Worm (Caenorhabditis elegans) whole organism, early embryonic: ENCODE data around the gene T28D6.4.

Experiments used
- B0310.2 ChIP-seq: sonication (generic microtip); optimal IDR thresholded peaks from 2 replicates; lab custom pipeline; 2016; ENCODE audit warnings: mild to moderate bottlenecking, missing genetic modification characterization, missing compliant biosample characterization
- aly-1 ChIP-seq: sonication (generic microtip); optimal IDR thresholded peaks from 2 replicates; lab custom pipeline; 2016; ENCODE audit warnings: missing genetic modification characterization, missing compliant biosample characterization
- ama-1 ChIP-seq: fragments of 150-350 bp; optimal IDR thresholded peaks from 2 replicates; lab custom pipeline; 2014
- ceh-13 ChIP-seq: fragments of 200-800 bp; sonication (Bioruptor generic); optimal IDR thresholded peaks from 2 replicates; lab custom pipeline; 2018; ENCODE audit warnings: mild to moderate bottlenecking, missing genetic modification characterization, missing compliant biosample characterization
- ceh-36 ChIP-seq: sonication (generic microtip); optimal IDR thresholded peaks from 2 replicates; lab custom pipeline; 2016; ENCODE audit warnings: missing genetic modification characterization, inconsistent platforms, missing compliant biosample characterization
- ets-7 ChIP-seq: sonication (generic microtip); optimal IDR thresholded peaks from 2 replicates; lab custom pipeline; 2016; ENCODE audit warnings: missing genotype, missing genetic modification characterization, missing compliant biosample characterization
- flt-1 ChIP-seq: fragments of 200-800 bp; sonication (Bioruptor generic); IDR thresholded peaks from 2 replicates; pipeline ENCODE4 v1.3.6; 2022; ENCODE audit warnings: missing genetic modification characterization, missing compliant biosample characterization
- hmbx-1 ChIP-seq: sonication (generic microtip); optimal IDR thresholded peaks from 2 replicates; lab custom pipeline; 2016; ENCODE audit warnings: mild to moderate bottlenecking, missing genetic modification characterization, missing compliant biosample characterization
- hmg-4 ChIP-seq: fragments of 200-800 bp; sonication (Bioruptor generic); optimal IDR thresholded peaks from 2 replicates; lab custom pipeline; 2018; ENCODE audit warnings: mild to moderate bottlenecking, missing genetic modification characterization, missing compliant biosample characterization
- hnd-1 ChIP-seq: sonication (generic microtip); optimal IDR thresholded peaks from 2 replicates; lab custom pipeline; 2016; ENCODE audit warnings: missing genetic modification characterization, missing compliant biosample characterization
- scrt-1 ChIP-seq: fragments of 200-800 bp; sonication (Bioruptor generic); IDR thresholded peaks from 2 replicates; pipeline ENCODE4 v1.3.6; 2022; ENCODE audit warnings: missing genetic modification characterization, missing compliant biosample characterization
- sea-1 ChIP-seq: fragments of 200-800 bp; sonication (Bioruptor generic); conservative IDR thresholded peaks from 2 replicates; pipeline ENCODE4 v1.3.6; 2022; ENCODE audit warnings: missing genetic modification characterization, missing compliant biosample characterization
- tbx-11 ChIP-seq: fragments of 200-800 bp; sonication (Bioruptor generic); IDR thresholded peaks from 2 replicates; pipeline ENCODE4 v1.3.6; 2022; ENCODE audit warnings: missing genetic modification characterization, missing compliant biosample characterization
- tbx-37 ChIP-seq: fragments of 200-800 bp; sonication (Bioruptor generic); conservative IDR thresholded peaks from 2 replicates; pipeline ENCODE4 v1.3.6; 2022; ENCODE audit warnings: missing genetic modification reagents, missing genetic modification characterization, missing compliant biosample characterization

ce11 chrIII:11337627-11338026, 22.6 kb upstream of the T28D6.4 start:
- no peak for TF ChIP-seq flt-1
- no peak for TF ChIP-seq ceh-13 (GFP tag; lab: Kevin White, UChicago)
- TF ChIP-seq ceh-36: no peak
- no peak for TF ChIP-seq tbx-11 (GFP tag; lab: Robert Waterston, UW)
- TF ChIP-seq sea-1: no peak
- no peak for TF ChIP-seq hmbx-1
- no peak for TF ChIP-seq hnd-1 (tag; lab: Kevin White, UChicago)
- no peak for TF ChIP-seq B0310.2 (tag; lab: Kevin White, UChicago)
- no peak for TF ChIP-seq ama-1 (lab: Kevin White, UChicago)
- TF ChIP-seq tbx-37 (GFP tag; lab: Robert Waterston, UW): no peak
- no peak for TF ChIP-seq scrt-1
- TF ChIP-seq ets-7: no peak
- TF ChIP-seq aly-1 (tag; lab: Kevin White, UChicago): no peak
- TF ChIP-seq hmg-4 (GFP tag; lab: Kevin White, UChicago): no peak
